Worm (Caenorhabditis elegans): ENCODE data around the gene his-59.

his-59 gene

ce11 chrIV:7478134-7478533 lies 9.9 kb upstream of the his-59 start, which contains the start of gene rod-1:
Gene rod-1, plus strand, starts transcription at chrIV:7478452.
- TF ChIP-seq lir-3 (tag; optimal IDR thresholded peaks at IDR 0.05) (no peak), aha-1 (tag) (peak; percentile 57), skn-1 (tag; optimal IDR thresholded peaks at IDR 0.05) (no peak), Y105C5A.15 (GFP tag; IDR thresholded peaks at IDR 0.05) (no peak), egl-43 (GFP tag; IDR thresholded peaks at IDR 0.05) (no peak), zag-1 (tag; optimal IDR thresholded peaks at IDR 0.05) (no peak), D1046.2 (GFP tag; IDR thresholded peaks at IDR 0.05) (no peak), mxl-3 (GFP tag; optimal IDR thresholded peaks at IDR 0.05) (no peak), hlh-30 (tag; optimal IDR thresholded peaks at IDR 0.05; ENCODE audit: insufficient read depth) (no peak), lin-13 (GFP tag; optimal IDR thresholded peaks at IDR 0.05) (no peak), dpl-1 (GFP tag; optimal IDR thresholded peaks at IDR 0.05) (peak; percentile 69), duxl-1 (tag; optimal IDR thresholded peaks at IDR 0.05; ENCODE audit: poor library complexity) (no peak), spr-1 (tag; optimal IDR thresholded peaks at IDR 0.05) (no peak), fkh-10 (GFP tag; optimal IDR thresholded peaks at IDR 0.05) (peak; percentile 12), mep-1 (tag; optimal IDR thresholded peaks at IDR 0.05) (no peak), nhr-76 (tag; optimal IDR thresholded peaks at IDR 0.05) (no peak)

- TF ChIP-seq D1046.2 (GFP tag; IDR thresholded peaks at IDR 0.05), result 0 out of 2 replicates have a peak, but pooled peaks have one; percentile 8
- TF ChIP-seq egl-43 (GFP tag; IDR thresholded peaks at IDR 0.05), result peak; percentile 60; the same call in 1 of the 2 replicates
- TF ChIP-seq lim-7 (GFP tag; IDR thresholded peaks at IDR 0.05), result peak; percentile 23; the same call in 1 of the 2 replicates
- peak; percentile 64; the same call in 1 of the 2 replicates for TF ChIP-seq F26F4.8 (GFP tag; conservative IDR thresholded peaks at IDR 0.05)
- peak; percentile 32; the same call in 1 of the 2 replicates for TF ChIP-seq Y105C5A.15 (GFP tag; IDR thresholded peaks at IDR 0.05)
- TF ChIP-seq F49E8.2 (tag; optimal IDR thresholded peaks at IDR 0.05; ENCODE audit: borderline replicate concordance), result peak; percentile 14
These were observed 2.4 kb upstream of the his-59 start for ce11 chrIV:7485565-7486200.

ce11 chrIV:7486201-7486947 lies 1.7 kb upstream of the his-59 start, which contains the start of the genes his-61 and his-62:
Gene his-61, minus strand, starts transcription at chrIV:7486217.
Gene his-62, plus strand, starts transcription at chrIV:7486545.
- TF ChIP-seq skn-1 (tag; optimal IDR thresholded peaks at IDR 0.05) (no peak), lin-15B (tag; optimal IDR thresholded peaks at IDR 0.05) (no peak), ceh-32 (tag; optimal IDR thresholded peaks at IDR 0.05; ENCODE audit: poor library complexity) (no peak), hlh-30 (tag; optimal IDR thresholded peaks at IDR 0.05; ENCODE audit: insufficient read depth) (peak; percentile 11), spr-3 (GFP tag; optimal IDR thresholded peaks at IDR 0.05) (no peak), nhr-6 (tag; optimal IDR thresholded peaks at IDR 0.05) (peak; percentile 74), lim-7 (GFP tag; IDR thresholded peaks at IDR 0.05) (peak; percentile 64), F10B5.3 (tag; optimal IDR thresholded peaks at IDR 0.05) (peak; percentile 72), egl-27 (tag; optimal IDR thresholded peaks at IDR 0.05) (no peak), lir-3 (tag; optimal IDR thresholded peaks at IDR 0.05) (no peak), saeg-2 (GFP tag; IDR thresholded peaks at IDR 0.05) (0 out of 2 replicates have a peak, but pooled peaks have one; percentile 46), zfp-3 (GFP tag; conservative IDR thresholded peaks at IDR 0.05) (no peak), dmd-8 (GFP tag; IDR thresholded peaks at IDR 0.05) (peak; percentile 68; the same call in 1 of the 2 replicates), nhr-102 (tag; optimal IDR thresholded peaks at IDR 0.05) (peak; percentile 86), T20F7.1 (GFP tag; optimal IDR thresholded peaks at IDR 0.05) (peak; percentile 67), ztf-7 (tag; optimal IDR thresholded peaks at IDR 0.05) (no peak), rbr-2 (tag; optimal IDR thresholded peaks at IDR 0.05) (peak; percentile 74), aly-2 (tag; optimal IDR thresholded peaks at IDR 0.05) (no peak), lin-13 (GFP tag; optimal IDR thresholded peaks at IDR 0.05) (peak; percentile 36), lin-39 (tag; optimal IDR thresholded peaks at IDR 0.05) (no peak), Y48G9A.11 (GFP tag; IDR thresholded peaks at IDR 0.05) (no peak), nhr-42 (GFP tag; IDR thresholded peaks at IDR 0.05) (peak; percentile 79; the same call in 1 of the 2 replicates), pha-4 (GFP tag; IDR thresholded peaks at IDR 0.05) (peak; percentile 66; the same call in 1 of the 2 replicates), pha-4 (tag; optimal IDR thresholded peaks at IDR 0.05) (no peak), php-3 (GFP tag; IDR thresholded peaks at IDR 0.05) (0 out of 2 replicates have a peak, but pooled peaks have one; percentile 25), nhr-76 (tag; optimal IDR thresholded peaks at IDR 0.05) (no peak), Y75B8A.6 (GFP tag; IDR thresholded peaks at IDR 0.05) (no peak), zag-1 (tag; optimal IDR thresholded peaks at IDR 0.05) (no peak), ceh-82 (tag; optimal IDR thresholded peaks at IDR 0.05) (no peak), madf-5 (GFP tag; IDR thresholded peaks at IDR 0.05) (no peak), hmg-1.1 (GFP tag; IDR thresholded peaks at IDR 0.05) (peak; percentile 48; the same call in 1 of the 2 replicates), hif-1 (tag; optimal IDR thresholded peaks at IDR 0.05) (peak in 1 of 2 experiments; percentile 22), fkh-10 (GFP tag; optimal IDR thresholded peaks at IDR 0.05) (no peak)

All from whole organism, L4 larva.